Worm (Caenorhabditis elegans) whole organism, early embryonic: ENCODE measurements around the gene srv-9.

ENCODE experiments used
- B0310.2 ChIP-seq: sonication (generic microtip); optimal IDR thresholded peaks from 2 replicates; lab custom pipeline; 2016; ENCODE audit warnings: mild to moderate bottlenecking, missing genetic modification characterization, missing compliant biosample characterization
- F13C5.2 ChIP-seq: sonication (generic microtip); optimal IDR thresholded peaks from 2 replicates; lab custom pipeline; 2017; ENCODE audit warnings: mild to moderate bottlenecking, missing genetic modification characterization, inconsistent platforms, missing compliant biosample characterization
- aly-1 ChIP-seq: sonication (generic microtip); optimal IDR thresholded peaks from 2 replicates; lab custom pipeline; 2016; ENCODE audit warnings: missing genetic modification characterization, missing compliant biosample characterization
- ama-1 ChIP-seq: fragments of 150-350 bp; optimal IDR thresholded peaks from 2 replicates; lab custom pipeline; 2014
- ceh-13 ChIP-seq: fragments of 200-800 bp; sonication (Bioruptor generic); optimal IDR thresholded peaks from 2 replicates; lab custom pipeline; 2018; ENCODE audit warnings: mild to moderate bottlenecking, missing genetic modification characterization, missing compliant biosample characterization
- ceh-36 ChIP-seq: sonication (generic microtip); optimal IDR thresholded peaks from 2 replicates; lab custom pipeline; 2016; ENCODE audit warnings: missing genetic modification characterization, inconsistent platforms, missing compliant biosample characterization
- ets-7 ChIP-seq: sonication (generic microtip); optimal IDR thresholded peaks from 2 replicates; lab custom pipeline; 2016; ENCODE audit warnings: missing genotype, missing genetic modification characterization, missing compliant biosample characterization
- flt-1 ChIP-seq: fragments of 200-800 bp; sonication (Bioruptor generic); IDR thresholded peaks from 2 replicates; pipeline ENCODE4 v1.3.6; 2022; ENCODE audit warnings: missing genetic modification characterization, missing compliant biosample characterization
- hmbx-1 ChIP-seq: sonication (generic microtip); optimal IDR thresholded peaks from 2 replicates; lab custom pipeline; 2016; ENCODE audit warnings: mild to moderate bottlenecking, missing genetic modification characterization, missing compliant biosample characterization
- hmg-4 ChIP-seq: fragments of 200-800 bp; sonication (Bioruptor generic); optimal IDR thresholded peaks from 2 replicates; lab custom pipeline; 2018; ENCODE audit warnings: mild to moderate bottlenecking, missing genetic modification characterization, missing compliant biosample characterization
- hnd-1 ChIP-seq: sonication (generic microtip); optimal IDR thresholded peaks from 2 replicates; lab custom pipeline; 2016; ENCODE audit warnings: missing genetic modification characterization, missing compliant biosample characterization
- pes-1 ChIP-seq: fragments of 200-800 bp; sonication (Bioruptor generic); IDR thresholded peaks from 2 replicates; pipeline ENCODE4 v1.3.6; 2022; ENCODE audit warnings: missing genetic modification reagents, missing genetic modification characterization, missing compliant biosample characterization
- scrt-1 ChIP-seq: fragments of 200-800 bp; sonication (Bioruptor generic); IDR thresholded peaks from 2 replicates; pipeline ENCODE4 v1.3.6; 2022; ENCODE audit warnings: missing genetic modification characterization, missing compliant biosample characterization
- sea-1 ChIP-seq: fragments of 200-800 bp; sonication (Bioruptor generic); conservative IDR thresholded peaks from 2 replicates; pipeline ENCODE4 v1.3.6; 2022; ENCODE audit warnings: missing genetic modification characterization, missing compliant biosample characterization
- tbx-11 ChIP-seq: fragments of 200-800 bp; sonication (Bioruptor generic); IDR thresholded peaks from 2 replicates; pipeline ENCODE4 v1.3.6; 2022; ENCODE audit warnings: missing genetic modification characterization, missing compliant biosample characterization
- tbx-37 ChIP-seq: fragments of 200-800 bp; sonication (Bioruptor generic); conservative IDR thresholded peaks from 2 replicates; pipeline ENCODE4 v1.3.6; 2022; ENCODE audit warnings: missing genetic modification reagents, missing genetic modification characterization, missing compliant biosample characterization
- tra-4 ChIP-seq: sonication (generic microtip); optimal IDR thresholded peaks from 2 replicates; lab custom pipeline; 2017; ENCODE audit warnings: missing genetic modification characterization, missing compliant biosample characterization

srv-9 gene

ce11 chrV:13387472-13387871 lies 35.5 kb downstream of the srv-9 start:
- no peak for TF ChIP-seq ama-1 (lab: Kevin White, UChicago)
- TF ChIP-seq tbx-37 (GFP tag; lab: Robert Waterston, UW): no peak
- TF ChIP-seq tbx-11 (GFP tag; lab: Robert Waterston, UW): no peak
- no peak for TF ChIP-seq F13C5.2 (tag; lab: Kevin White, UChicago)
- TF ChIP-seq hmg-4 (GFP tag; lab: Kevin White, UChicago): no peak
- no peak for TF ChIP-seq B0310.2 (tag; lab: Kevin White, UChicago)
- TF ChIP-seq ceh-36 (tag; lab: Kevin White, UChicago): no peak
- no peak for TF ChIP-seq hmbx-1 (tag; lab: Kevin White, UChicago)
- no peak for TF ChIP-seq scrt-1 (GFP tag; lab: Robert Waterston, UW)

DNA sequence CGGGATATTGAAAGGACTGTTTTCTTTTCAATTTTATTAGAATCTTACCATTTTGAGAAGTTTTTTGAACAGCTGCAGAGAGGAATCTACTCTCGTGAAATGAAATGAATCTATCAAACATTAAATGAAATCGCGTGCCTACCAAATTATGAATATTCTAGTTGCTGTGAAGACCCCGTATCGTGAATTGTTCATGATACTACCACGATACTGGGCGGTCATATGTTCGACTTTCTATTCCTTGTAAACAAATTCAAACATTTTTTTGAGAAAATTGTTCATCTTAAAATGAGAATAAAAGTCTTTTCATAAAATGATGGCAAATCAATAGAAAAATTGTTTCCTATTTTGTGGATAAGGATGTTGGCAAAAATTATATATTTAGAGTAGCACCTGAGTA lies 37.1 kb downstream of the srv-9 start, which contains the start of gene gcy-34:
TSS of gene gcy-34 (minus strand) at position 101 of the 400 bp plus-strand sequence.
- TF ChIP-seq hmbx-1 (tag; lab: Kevin White, UChicago) (no peak), F13C5.2 (tag; lab: Kevin White, UChicago) (no peak), ceh-36 (tag; lab: Kevin White, UChicago) (no peak), ets-7 (tag; lab: Kevin White, UChicago) (no peak), tbx-37 (GFP tag; lab: Robert Waterston, UW) (no peak), ceh-13 (GFP tag; lab: Kevin White, UChicago) (no peak), tra-4 (tag; lab: Kevin White, UChicago) (no peak), sea-1 (GFP tag; lab: Robert Waterston, UW) (no peak), flt-1 (GFP tag; lab: Robert Waterston, UW) (no peak), aly-1 (no peak), ama-1 (lab: Kevin White, UChicago) (no peak)

DNA sequence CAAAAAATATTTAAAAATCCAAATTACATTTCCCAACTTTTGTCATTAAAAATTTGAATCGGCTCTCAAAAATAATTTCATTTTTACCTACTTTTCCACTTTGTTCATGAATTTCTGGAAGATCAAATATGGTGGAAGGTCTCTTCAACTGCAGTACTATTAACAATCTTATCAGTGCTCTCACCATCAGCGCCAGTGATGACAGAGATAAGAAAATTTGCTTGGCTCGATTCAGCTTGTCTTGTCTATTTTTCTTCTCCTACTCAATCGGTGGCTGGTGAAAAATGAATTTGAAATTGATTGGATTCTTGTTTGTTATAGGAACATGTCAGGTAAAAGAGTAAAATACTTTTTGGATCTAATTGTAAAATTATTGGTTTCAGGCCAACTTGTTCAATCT lies 42.0 kb downstream of the srv-9 start, which contains the start of gene cpz-2:
TSS of gene cpz-2 (plus strand) at position 210 of the 400 bp plus-strand sequence.
- TF ChIP-seq aly-1: no peak
- TF ChIP-seq hmbx-1 (tag; lab: Kevin White, UChicago): no peak
- TF ChIP-seq flt-1 (GFP tag; lab: Robert Waterston, UW): no peak
- no peak for TF ChIP-seq hnd-1 (tag; lab: Kevin White, UChicago)

DNA sequence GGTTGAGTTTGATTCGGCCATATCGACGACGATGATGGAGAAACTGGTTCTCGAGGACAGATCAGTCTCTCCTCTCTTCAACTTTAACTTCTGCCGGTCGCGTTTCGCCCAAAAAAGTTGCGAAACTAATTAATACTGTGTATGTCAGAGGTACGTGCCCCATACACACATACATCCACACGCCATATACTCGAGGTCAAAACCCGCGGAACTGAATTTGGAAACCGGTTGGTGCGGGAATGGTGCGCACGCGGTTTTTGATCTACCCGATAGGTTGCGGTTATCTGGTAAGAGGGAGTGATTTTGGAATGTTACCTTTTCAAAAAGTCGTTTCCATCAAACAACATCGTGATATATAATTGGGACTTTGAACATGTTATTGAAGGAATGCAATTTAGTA lies 42.8 kb downstream of the srv-9 start, which contains the start of gene ifbp-1:
TSS of gene ifbp-1 (minus strand) at position 85 of the 400 bp plus-strand sequence.
- TF ChIP-seq tra-4 (tag; lab: Kevin White, UChicago) (no peak), flt-1 (GFP tag; lab: Robert Waterston, UW) (no peak), hnd-1 (tag; lab: Kevin White, UChicago) (no peak), B0310.2 (tag; lab: Kevin White, UChicago) (no peak), ets-7 (tag; lab: Kevin White, UChicago) (no peak), tbx-11 (GFP tag; lab: Robert Waterston, UW) (no peak), F13C5.2 (tag; lab: Kevin White, UChicago) (no peak), ceh-36 (tag; lab: Kevin White, UChicago) (no peak)

- TF ChIP-seq tra-4 (tag; lab: Kevin White, UChicago) (no peak), hmbx-1 (tag; lab: Kevin White, UChicago) (no peak), pes-1 (GFP tag; lab: Robert Waterston, UW) (no peak), B0310.2 (tag; lab: Kevin White, UChicago) (no peak), aly-1 (no peak), hnd-1 (tag; lab: Kevin White, UChicago) (no peak), tbx-37 (GFP tag; lab: Robert Waterston, UW) (no peak), ets-7 (tag; lab: Kevin White, UChicago) (no peak), F13C5.2 (tag; lab: Kevin White, UChicago) (no peak), tbx-11 (GFP tag; lab: Robert Waterston, UW) (no peak), sea-1 (GFP tag; lab: Robert Waterston, UW) (no peak), ama-1 (lab: Kevin White, UChicago) (no peak), flt-1 (GFP tag; lab: Robert Waterston, UW) (no peak), hmg-4 (GFP tag; lab: Kevin White, UChicago) (no peak), ceh-13 (GFP tag; lab: Kevin White, UChicago) (no peak)
These were observed 45.8 kb downstream of the srv-9 start for ce11 chrV:13377130-13377529.

- TF ChIP-seq ceh-13 (GFP tag; lab: Kevin White, UChicago) (no peak), hmbx-1 (tag; lab: Kevin White, UChicago) (no peak), hnd-1 (tag; lab: Kevin White, UChicago) (no peak), ama-1 (lab: Kevin White, UChicago) (no peak), pes-1 (GFP tag; lab: Robert Waterston, UW) (no peak), F13C5.2 (tag; lab: Kevin White, UChicago) (no peak), ceh-36 (tag; lab: Kevin White, UChicago) (no peak), flt-1 (GFP tag; lab: Robert Waterston, UW) (no peak)
These were observed 47.1 kb downstream of the srv-9 start for ce11 chrV:13375861-13376260.

DNA sequence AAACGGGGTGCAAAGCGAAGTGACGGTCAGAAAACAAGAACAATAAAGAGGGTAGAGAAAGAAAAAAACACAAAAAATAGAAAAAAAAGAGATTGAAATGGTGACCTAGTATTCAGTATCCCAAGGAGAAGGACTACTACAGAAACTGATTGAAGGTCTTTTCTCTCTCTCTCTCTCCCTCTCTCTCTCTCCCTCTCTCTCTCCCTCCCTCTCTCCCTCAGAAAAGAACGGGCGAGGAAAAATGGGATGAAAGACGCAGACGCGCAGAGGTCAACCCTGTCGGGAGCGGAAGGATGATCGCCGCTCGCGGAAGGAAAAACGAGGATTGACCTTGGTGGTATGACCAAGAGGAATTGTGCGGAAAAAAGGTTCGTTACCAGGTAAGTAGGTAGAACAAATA lies 48.4 kb downstream of the srv-9 start:
- TF ChIP-seq hmg-4 (GFP tag; lab: Kevin White, UChicago): peak; percentile 26
- peak; percentile 21 for TF ChIP-seq B0310.2 (tag; lab: Kevin White, UChicago)
- TF ChIP-seq tra-4 (tag; lab: Kevin White, UChicago): no peak

DNA sequence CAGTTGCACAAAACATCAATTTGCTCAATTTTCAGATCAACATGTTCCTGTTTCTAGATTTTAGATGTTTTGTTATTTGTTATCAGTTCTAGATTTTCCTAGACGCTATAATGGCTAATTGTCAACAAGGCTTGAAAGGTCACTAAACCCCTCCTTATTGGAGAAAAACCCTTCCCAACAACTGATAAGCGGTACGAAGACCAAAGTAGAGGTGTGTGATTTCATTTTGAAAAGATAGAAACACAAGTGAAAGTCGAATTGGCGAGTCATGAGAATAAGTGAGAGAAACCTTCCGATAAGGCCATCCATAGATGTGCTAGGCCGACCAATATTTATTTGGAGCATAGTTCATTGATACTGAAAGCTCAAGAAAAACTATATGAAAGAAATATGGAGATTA lies 49.3 kb downstream of the srv-9 start:
- TF ChIP-seq aly-1: no peak
- TF ChIP-seq hmg-4 (GFP tag; lab: Kevin White, UChicago): no peak
- no peak for TF ChIP-seq flt-1 (GFP tag; lab: Robert Waterston, UW)
- TF ChIP-seq scrt-1 (GFP tag; lab: Robert Waterston, UW): no peak
- TF ChIP-seq ets-7 (tag; lab: Kevin White, UChicago): no peak
- no peak for TF ChIP-seq ceh-36 (tag; lab: Kevin White, UChicago)
- no peak for TF ChIP-seq hnd-1 (tag; lab: Kevin White, UChicago)
- no peak for TF ChIP-seq tbx-37 (GFP tag; lab: Robert Waterston, UW)
- no peak for TF ChIP-seq ceh-13 (GFP tag; lab: Kevin White, UChicago)
- TF ChIP-seq ama-1 (lab: Kevin White, UChicago): no peak
- TF ChIP-seq tbx-11 (GFP tag; lab: Robert Waterston, UW): no peak
- TF ChIP-seq tra-4 (tag; lab: Kevin White, UChicago): no peak
- TF ChIP-seq sea-1 (GFP tag; lab: Robert Waterston, UW): no peak
- TF ChIP-seq pes-1 (GFP tag; lab: Robert Waterston, UW): no peak
- TF ChIP-seq hmbx-1 (tag; lab: Kevin White, UChicago): no peak
- TF ChIP-seq F13C5.2 (tag; lab: Kevin White, UChicago): no peak
- TF ChIP-seq B0310.2 (tag; lab: Kevin White, UChicago): no peak
